Worm (Caenorhabditis elegans): ENCODE data around the gene fbxa-29.

Gene fbxa-29

DNA sequence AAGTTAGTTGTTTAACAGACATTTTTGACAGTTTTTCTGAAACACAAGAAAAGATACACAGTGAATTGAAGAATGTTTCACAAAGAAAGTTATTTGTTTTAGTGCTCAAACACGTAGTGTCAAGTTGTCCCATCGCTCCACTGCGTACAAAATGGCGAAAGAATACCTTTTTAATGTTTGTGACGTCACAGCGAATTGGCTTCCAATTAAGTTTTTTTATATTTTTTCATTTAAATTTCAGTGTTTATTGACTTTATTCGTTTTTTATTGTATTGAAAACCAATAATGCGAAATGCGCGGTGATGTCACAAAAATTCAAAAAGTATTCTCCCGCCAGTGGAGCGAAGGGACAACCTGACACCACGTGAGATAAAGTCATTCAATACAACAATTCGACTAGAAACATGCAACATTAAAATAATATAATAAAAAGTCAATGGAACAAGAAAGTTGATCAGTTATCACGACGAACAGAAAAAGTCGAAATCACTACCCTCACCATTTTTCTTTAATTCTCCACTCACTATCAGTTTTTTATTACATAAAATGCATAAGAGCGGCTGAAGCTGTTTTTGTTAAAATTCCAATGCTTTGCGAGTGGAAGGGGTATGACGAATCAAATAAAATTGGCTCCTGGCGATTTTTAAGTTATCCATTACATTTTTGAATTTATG is at the start of gene fbxa-29:
TSS of gene fbxa-29 (minus strand) at position 51 of the 674 bp plus-strand sequence.
- no peak for TF ChIP-seq ztf-11 (tag; optimal IDR thresholded peaks at IDR 0.05)
- TF ChIP-seq nhr-6 (tag; optimal IDR thresholded peaks at IDR 0.05) = no peak
- no peak for TF ChIP-seq unc-55 (GFP tag; optimal IDR thresholded peaks at IDR 0.05)
- peak; percentile 23 for TF ChIP-seq fos-1 (tag; optimal IDR thresholded peaks at IDR 0.05)
- no peak for TF ChIP-seq nhr-10 (tag; optimal IDR thresholded peaks at IDR 0.05)
- TF ChIP-seq lin-13 (GFP tag; optimal IDR thresholded peaks at IDR 0.05) = no peak
- no peak for TF ChIP-seq ztf-4 (tag; optimal IDR thresholded peaks at IDR 0.05)
- TF ChIP-seq elt-3 (tag; optimal IDR thresholded peaks at IDR 0.05) = no peak

DNA sequence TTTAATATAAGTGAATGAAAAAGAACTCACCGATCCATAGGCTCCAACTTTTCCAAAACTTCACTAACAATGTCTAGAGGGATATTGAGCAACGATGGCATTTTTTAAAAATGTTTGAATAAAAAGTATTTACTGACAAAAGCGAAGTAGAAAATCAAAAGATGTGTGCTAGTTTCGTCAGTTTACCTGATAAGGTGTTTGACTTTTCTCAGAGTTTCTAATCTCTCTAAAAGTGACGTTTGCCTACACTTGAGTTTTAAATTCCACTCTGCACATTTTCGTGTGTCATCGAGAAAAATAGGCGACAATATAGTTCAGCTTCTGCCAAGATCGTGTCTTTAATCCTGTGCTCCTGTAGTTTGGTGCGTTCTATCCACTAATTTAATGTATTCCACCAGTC is 48.1 kb upstream of the fbxa-29 start, which contains the start of gene fbxa-15:
TSS of gene fbxa-15 (minus strand) at position 101 of the 400 bp plus-strand sequence.
- TF ChIP-seq egl-27 (tag; optimal IDR thresholded peaks at IDR 0.05) (no peak), zag-1 (tag; optimal IDR thresholded peaks at IDR 0.05) (no peak), fos-1 (tag; optimal IDR thresholded peaks at IDR 0.05) (peak; percentile 23)

DNA sequence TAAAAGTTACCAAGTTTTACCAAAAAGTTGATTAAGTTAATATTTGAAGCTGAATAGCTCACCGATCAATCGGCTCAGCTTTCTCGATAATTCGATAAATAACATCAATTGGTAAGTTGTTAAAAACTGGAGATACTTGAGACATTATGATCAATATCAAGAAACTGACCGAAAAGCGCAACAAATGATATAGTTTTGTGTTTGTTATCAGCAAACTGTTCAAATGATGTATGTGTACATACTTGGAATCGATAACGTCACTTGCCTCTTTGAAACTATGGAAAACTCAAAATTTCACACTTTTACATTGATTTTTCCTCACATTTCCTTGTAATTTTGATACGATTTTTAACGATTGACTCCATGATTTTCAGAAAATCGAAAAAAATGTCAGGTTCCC is 41.5 kb upstream of the fbxa-29 start, which contains the start of the genes fbxa-80 and fbxa-19:
TSS of gene fbxa-80 (minus strand) at position 173 of the 400 bp plus-strand sequence.
TSS of gene fbxa-19 (plus strand) at position 364 of the 400 bp plus-strand sequence.
- TF ChIP-seq fos-1 (tag; optimal IDR thresholded peaks at IDR 0.05) (peak; percentile 78), ceh-16 (tag; optimal IDR thresholded peaks at IDR 0.05) (no peak), lin-39 (tag; optimal IDR thresholded peaks at IDR 0.05) (no peak), lsy-2 (tag; optimal IDR thresholded peaks at IDR 0.05) (no peak)

DNA sequence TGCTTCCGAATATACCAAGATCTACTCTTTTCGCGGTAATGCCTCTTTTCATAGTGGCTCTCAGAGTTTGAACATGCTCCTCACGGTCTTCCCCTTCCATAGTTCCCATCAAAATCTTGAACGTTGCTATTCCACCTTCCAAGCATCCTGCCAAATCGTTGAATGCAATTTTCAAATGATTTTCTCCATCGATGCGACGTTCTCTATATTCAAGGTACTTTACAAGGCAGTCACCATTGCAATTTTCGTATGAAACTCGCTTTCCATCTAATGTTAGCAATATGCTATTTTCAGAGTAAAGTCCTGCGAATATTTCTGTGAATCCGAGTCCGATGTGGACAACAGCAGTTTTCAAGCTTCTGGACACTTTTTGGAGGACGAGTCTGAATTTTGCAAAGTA is 40.8 kb upstream of the fbxa-29 start:
- TF ChIP-seq mbf-1 (tag; optimal IDR thresholded peaks at IDR 0.05) (no peak), dmd-4 (tag; optimal IDR thresholded peaks at IDR 0.05) (no peak), C34F6.9 (tag; optimal IDR thresholded peaks at IDR 0.05) (no peak), ztf-1 (GFP tag; conservative IDR thresholded peaks at IDR 0.05) (no peak), ztf-11 (tag; optimal IDR thresholded peaks at IDR 0.05) (no peak), R02D3.7 (tag; optimal IDR thresholded peaks at IDR 0.05) (no peak)

DNA sequence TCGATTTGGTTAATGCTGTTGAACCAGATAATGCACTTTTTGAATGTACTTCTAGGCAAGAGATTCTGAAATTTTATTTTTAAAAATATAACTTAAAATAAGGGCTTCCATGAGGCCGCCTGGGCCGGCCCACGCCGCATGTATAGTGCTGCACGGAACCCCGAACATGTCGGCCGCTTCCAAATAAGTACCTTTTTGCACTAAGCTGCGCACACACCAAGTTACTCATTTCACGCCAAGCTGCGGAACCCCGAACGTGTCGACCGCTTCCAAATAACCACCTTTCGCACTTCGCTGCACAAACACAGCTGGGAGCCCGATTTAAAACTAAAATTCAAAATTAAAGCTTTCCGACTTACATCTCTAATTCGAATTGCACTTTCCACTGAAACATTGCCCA is 37.9 kb upstream of the fbxa-29 start:
- TF ChIP-seq ceh-82 (tag; optimal IDR thresholded peaks at IDR 0.05) (no peak), blmp-1 (tag; optimal IDR thresholded peaks at IDR 0.05; ENCODE audit: insufficient read depth) (no peak)

DNA sequence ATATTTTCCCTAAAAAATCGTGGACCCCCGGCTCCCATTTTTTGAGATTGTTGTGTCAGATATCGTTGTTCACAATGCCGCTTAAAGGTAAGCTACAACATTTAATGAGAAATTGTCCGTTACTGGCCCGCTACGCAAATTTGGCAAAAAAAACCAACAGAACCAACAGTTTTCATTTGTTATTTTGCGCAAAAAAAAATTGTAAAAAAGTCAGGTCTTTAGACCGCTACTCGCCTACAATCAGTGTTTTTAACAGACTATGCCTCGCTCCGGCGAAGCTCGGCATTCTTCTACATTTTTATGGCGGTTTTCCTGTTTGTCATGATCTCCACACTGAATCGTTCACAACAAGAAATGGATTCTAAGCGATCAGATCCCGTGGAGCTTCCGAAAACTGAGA is 35.4 kb upstream of the fbxa-29 start, which contains the start of gene Y82E9BL.12:
TSS of gene Y82E9BL.12 (plus strand) at position 301 of the 400 bp plus-strand sequence.
- no peak for TF ChIP-seq lin-11 (tag; optimal IDR thresholded peaks at IDR 0.05)
- no peak for TF ChIP-seq ztf-1 (GFP tag; conservative IDR thresholded peaks at IDR 0.05)
- TF ChIP-seq elt-3 (tag; optimal IDR thresholded peaks at IDR 0.05) = no peak
- TF ChIP-seq gmeb-1 (tag; optimal IDR thresholded peaks at IDR 0.05) = no peak

DNA sequence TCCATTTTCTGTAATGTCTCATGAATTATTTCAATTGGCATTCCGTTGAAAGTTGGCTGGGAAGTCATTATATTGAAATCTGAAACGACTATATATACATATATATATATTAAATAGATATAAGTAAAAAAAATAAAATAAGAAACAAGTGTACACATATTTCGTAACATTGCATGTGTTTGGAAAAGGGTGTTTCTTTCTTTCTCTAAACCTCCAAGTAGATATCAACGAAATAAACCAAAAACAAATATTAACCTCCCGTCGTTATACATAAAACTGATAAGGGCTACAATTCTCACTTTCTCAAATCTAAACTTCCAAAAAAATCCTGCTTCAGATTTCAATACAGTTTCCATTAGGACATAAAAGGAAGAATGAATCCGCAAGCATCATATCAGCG is 34.7 kb upstream of the fbxa-29 start, which contains the start of gene fbxa-79:
TSS of gene fbxa-79 (minus strand) at position 86 of the 400 bp plus-strand sequence.
- peak; percentile 13 for TF ChIP-seq unc-55 (GFP tag; optimal IDR thresholded peaks at IDR 0.05)
- TF ChIP-seq nhr-129 (tag; optimal IDR thresholded peaks at IDR 0.05) = peak; percentile 80
- TF ChIP-seq peb-1 (tag; optimal IDR thresholded peaks at IDR 0.05) = no peak
- TF ChIP-seq sma-9 (GFP tag; optimal IDR thresholded peaks at IDR 0.05) = peak; percentile 13
- no peak for TF ChIP-seq sma-9 (tag; optimal IDR thresholded peaks at IDR 0.05)
- peak; percentile 66 for TF ChIP-seq fos-1 (tag; optimal IDR thresholded peaks at IDR 0.05)

DNA sequence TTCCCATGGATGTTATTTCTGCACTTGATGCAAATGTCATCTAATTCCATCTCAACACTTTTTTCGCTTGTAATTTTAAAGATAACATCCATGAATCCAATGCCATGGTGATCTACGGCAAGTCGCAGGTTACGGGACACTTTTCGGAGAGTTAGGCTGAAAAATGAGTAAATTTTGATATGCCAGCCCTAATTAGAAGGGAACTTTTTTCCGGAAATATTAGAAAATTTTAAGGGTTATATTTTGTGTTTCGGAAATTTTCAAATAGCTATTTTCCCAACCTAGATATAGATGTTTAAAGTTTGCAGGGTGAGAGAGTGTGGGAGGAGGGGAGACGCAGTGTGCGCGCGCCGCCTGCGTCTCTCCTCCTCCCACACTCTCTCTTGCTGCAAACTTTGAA is 33.8 kb upstream of the fbxa-29 start:
- no peak for TF ChIP-seq nhr-129 (tag; optimal IDR thresholded peaks at IDR 0.05)
- TF ChIP-seq nhr-21 (tag; optimal IDR thresholded peaks at IDR 0.05) = no peak
- TF ChIP-seq blmp-1 (tag; optimal IDR thresholded peaks at IDR 0.05; ENCODE audit: insufficient read depth) = no peak
- TF ChIP-seq alr-1 (tag; optimal IDR thresholded peaks at IDR 0.05) = no peak
- TF ChIP-seq mbf-1 (tag; optimal IDR thresholded peaks at IDR 0.05) = no peak
- no peak for TF ChIP-seq sma-9 (GFP tag; optimal IDR thresholded peaks at IDR 0.05)
- TF ChIP-seq sma-9 (tag; optimal IDR thresholded peaks at IDR 0.05) = no peak
- TF ChIP-seq lin-13 (GFP tag; optimal IDR thresholded peaks at IDR 0.05) = no peak
- no peak for TF ChIP-seq peb-1 (tag; optimal IDR thresholded peaks at IDR 0.05)
- TF ChIP-seq zag-1 (tag; optimal IDR thresholded peaks at IDR 0.05) = no peak
- TF ChIP-seq lsy-2 (tag; optimal IDR thresholded peaks at IDR 0.05) = no peak
- no peak for TF ChIP-seq C34F6.9 (tag; optimal IDR thresholded peaks at IDR 0.05)
- no peak for TF ChIP-seq mdl-1 (tag; optimal IDR thresholded peaks at IDR 0.05)
- no peak for TF ChIP-seq fos-1 (tag; optimal IDR thresholded peaks at IDR 0.05)
- no peak for TF ChIP-seq nhr-10 (tag; optimal IDR thresholded peaks at IDR 0.05)
- TF ChIP-seq elt-1 (tag; optimal IDR thresholded peaks at IDR 0.05) = no peak

All from whole organism, L2 larva.